Worm (Caenorhabditis elegans): ENCODE measurements around the gene sfxn-1.1.

- TF ChIP-seq ztf-23 (GFP tag; IDR thresholded peaks at IDR 0.05) (no peak), tab-1 (GFP tag; IDR thresholded peaks at IDR 0.05) (no peak), ref-1 (GFP tag; conservative IDR thresholded peaks at IDR 0.05) (no peak), med-1 (GFP tag; optimal IDR thresholded peaks at IDR 0.05; ENCODE audit: insufficient read depth) (no peak), cog-1 (tag; optimal IDR thresholded peaks at IDR 0.05) (no peak), T22C8.4 (GFP tag; IDR thresholded peaks at IDR 0.05) (no peak), klf-2 (GFP tag; conservative IDR thresholded peaks at IDR 0.05) (no peak)
Observed at ce11 chrII:9557437-9558150, 38.9 kb upstream of the sfxn-1.1 start, which contains the start of gene zfp-2.
